Worm (Caenorhabditis elegans): ENCODE data around the gene R10E4.3.

DNA sequence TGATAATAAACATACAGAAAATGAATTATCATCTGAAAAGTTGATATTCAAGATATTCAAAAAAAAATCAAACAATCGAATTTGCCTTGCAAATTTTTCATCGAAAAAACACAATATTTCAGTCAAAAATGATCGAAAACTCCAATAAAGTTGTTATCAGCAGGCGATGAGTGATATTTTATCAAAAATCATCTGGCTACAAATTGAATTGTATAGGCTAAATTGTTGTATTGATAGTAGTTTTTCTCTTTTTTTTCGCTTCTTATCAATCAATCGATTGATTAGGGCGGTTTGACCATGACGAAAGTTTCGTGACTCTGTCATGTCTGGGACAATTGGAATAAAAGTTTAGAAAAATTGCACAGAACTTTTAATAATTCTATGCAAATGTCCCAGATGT is 47.2 kb downstream of the R10E4.3 start:
- TF ChIP-seq unc-62 (GFP tag; optimal IDR thresholded peaks at IDR 0.05): no peak
- no peak for TF ChIP-seq flh-1 (GFP tag; optimal IDR thresholded peaks at IDR 0.05)
- no peak for TF ChIP-seq snpc-4 (tag; optimal IDR thresholded peaks at IDR 0.05)
- no peak for TF ChIP-seq ceh-83 (GFP tag; optimal IDR thresholded peaks at IDR 0.05)
- TF ChIP-seq nhr-76 (tag; optimal IDR thresholded peaks at IDR 0.05): no peak
- TF ChIP-seq nhr-28 (tag; optimal IDR thresholded peaks at IDR 0.05): no peak
- no peak for TF ChIP-seq zip-8 (tag; optimal IDR thresholded peaks at IDR 0.05)
- no peak for TF ChIP-seq elt-3 (tag; optimal IDR thresholded peaks at IDR 0.05)

Data from whole organism, mixed stage, embryonic.